Fruit fly (Drosophila melanogaster) whole organism, embryonic: ENCODE results near the gene CG17777.

ENCODE experiments used
- CG10267 ChIP-seq: fragments of 200-800 bp; sonication (Bioruptor generic); optimal IDR thresholded peaks from 2 replicates; lab custom pipeline; 2018; ENCODE audit warnings: missing biosample characterization, mild to moderate bottlenecking, missing genetic modification characterization, moderate library complexity
- CG11085 ChIP-seq: fragments of 200-800 bp; sonication (Bioruptor generic); IDR thresholded peaks from 2 replicates; pipeline ENCODE4 v1.3.6; 2022; ENCODE audit warnings: missing biosample characterization, missing genetic modification characterization
- CG11247 ChIP-seq: fragments of 200-800 bp; sonication (Bioruptor generic); IDR thresholded peaks from 2 replicates; pipeline ENCODE4 v1.3.6; 2022; ENCODE audit warnings: missing biosample characterization, missing genetic modification characterization
- CG12769 ChIP-seq: fragments of 200-800 bp; sonication (Bioruptor generic); optimal IDR thresholded peaks from 2 replicates; lab custom pipeline; 2019; ENCODE audit warnings: missing biosample characterization, mild to moderate bottlenecking, missing genetic modification characterization, moderate library complexity
- CG13123 ChIP-seq: fragments of 200-800 bp; sonication (Bioruptor generic); optimal IDR thresholded peaks from 2 replicates; lab custom pipeline; 2016; ENCODE audit warnings: missing biosample characterization, missing genetic modification characterization
- CG13624 ChIP-seq: fragments of 200-800 bp; sonication (Bioruptor generic); optimal IDR thresholded peaks from 2 replicates; lab custom pipeline; 2016; ENCODE audit warnings: missing biosample characterization, missing genetic modification characterization
- CG17912 ChIP-seq: fragments of 200-800 bp; sonication (Bioruptor generic); optimal IDR thresholded peaks from 2 replicates; lab custom pipeline; 2018; ENCODE audit warnings: missing biosample characterization, mild to moderate bottlenecking, missing genetic modification characterization
- CG2678 ChIP-seq: fragments of 200-800 bp; sonication (Bioruptor generic); optimal IDR thresholded peaks from 3 replicates; lab custom pipeline; 2019; ENCODE audit warnings: missing biosample characterization, mild to moderate bottlenecking, missing genetic modification characterization, moderate library complexity
- CG2889 ChIP-seq: fragments of 200-800 bp; sonication (Bioruptor generic); IDR thresholded peaks from 3 replicates; pipeline ENCODE4 v1.3.6; 2022; ENCODE audit warnings: missing biosample characterization, missing genetic modification characterization
- CG30403 ChIP-seq: fragments of 200-800 bp; sonication (Bioruptor generic); optimal IDR thresholded peaks from 3 replicates; lab custom pipeline; 2016; ENCODE audit warnings: missing biosample characterization, missing genetic modification characterization
- CG32772 ChIP-seq: fragments of 200-800 bp; sonication (Bioruptor generic); IDR thresholded peaks from 2 replicates; pipeline ENCODE4 v1.3.6; 2022; ENCODE audit warnings: missing biosample characterization, missing genetic modification characterization
- CG33213 ChIP-seq: fragments of 200-800 bp; sonication (Bioruptor generic); optimal IDR thresholded peaks from 3 replicates; lab custom pipeline; 2016; ENCODE audit warnings: missing biosample characterization, missing genetic modification characterization
- CG3407 ChIP-seq: fragments of 200-800 bp; sonication (Bioruptor generic); optimal IDR thresholded peaks from 2 replicates; lab custom pipeline; 2018; ENCODE audit warnings: missing biosample characterization, mild to moderate bottlenecking, missing genetic modification characterization
- CG43689 ChIP-seq: fragments of 200-800 bp; sonication (Bioruptor generic); IDR thresholded peaks from 2 replicates; pipeline ENCODE4 v1.3.6; 2022; ENCODE audit warnings: missing biosample characterization, missing genetic modification characterization
- CG4404 ChIP-seq: fragments of 200-800 bp; sonication (Bioruptor generic); IDR thresholded peaks from 2 replicates; pipeline ENCODE4 v1.3.6; 2022; ENCODE audit warnings: missing biosample characterization, missing genetic modification characterization
- CG4730 ChIP-seq: fragments of 200-800 bp; sonication (Bioruptor generic); IDR thresholded peaks from 2 replicates; pipeline ENCODE4 v1.3.6; 2022; ENCODE audit warnings: missing biosample characterization, missing genetic modification characterization
- CG7928 ChIP-seq: fragments of 200-800 bp; sonication (Bioruptor generic); optimal IDR thresholded peaks from 2 replicates; lab custom pipeline; 2017; ENCODE audit warnings: missing biosample characterization, mild to moderate bottlenecking, missing genetic modification characterization
- CrebB ChIP-seq: fragments of 200-800 bp; sonication (Bioruptor generic); optimal IDR thresholded peaks from 3 replicates; lab custom pipeline; 2018; ENCODE audit warnings: missing biosample characterization, mild to moderate bottlenecking, missing genetic modification characterization
- Doc3 ChIP-seq: fragments of 200-800 bp; sonication (Bioruptor generic); IDR thresholded peaks from 3 replicates; pipeline ENCODE4 v1.3.6; 2022; ENCODE audit warnings: missing biosample characterization, missing genetic modification characterization; ENCODE audit not compliant: partially characterized antibody
- Fer2 ChIP-seq: fragments of 200-800 bp; sonication (Bioruptor generic); optimal IDR thresholded peaks from 2 replicates; lab custom pipeline; 2018; ENCODE audit warnings: missing biosample characterization, mild to moderate bottlenecking, missing genetic modification characterization, moderate library complexity
- Hand ChIP-seq: fragments of 200-800 bp; sonication (Bioruptor generic); optimal IDR thresholded peaks from 2 replicates; lab custom pipeline; 2017; ENCODE audit warnings: mild to moderate bottlenecking, missing biosample characterization, missing genetic modification reagents, missing genetic modification characterization
- Hr39 ChIP-seq: fragments of >200 bp; optimal IDR thresholded peaks from 2 replicates; lab custom pipeline; 2017
- Hr51 ChIP-seq, 2 experiments: fragments of 200-800 bp; sonication (Bioruptor generic); optimal IDR thresholded peaks; 2 replicates in 1 of 2; 3 replicates in 1 of 2; lab custom pipeline; 2016 to 2018; ENCODE audit warnings: missing biosample characterization in 2 of 2, missing genetic modification characterization in 2 of 2, mild to moderate bottlenecking in 1 of 2, moderate library complexity in 1 of 2
- MBD-R2 ChIP-seq: fragments of 200-800 bp; sonication (Bioruptor generic); IDR thresholded peaks from 2 replicates; pipeline ENCODE4 v1.3.6; 2022; ENCODE audit warnings: missing biosample characterization, missing genetic modification characterization
- NC2α ChIP-seq: fragments of 200-800 bp; sonication (Bioruptor generic); optimal IDR thresholded peaks from 2 replicates; lab custom pipeline; 2016; ENCODE audit warnings: missing biosample characterization, missing genetic modification characterization
- Neu2 ChIP-seq: fragments of 200-800 bp; sonication (Bioruptor generic); optimal IDR thresholded peaks from 3 replicates; lab custom pipeline; 2016; ENCODE audit warnings: missing biosample characterization, missing genetic modification characterization, borderline replicate concordance
- Nf-YC ChIP-seq: fragments of 200-800 bp; optimal IDR thresholded peaks from 3 replicates; lab custom pipeline; 2019; ENCODE audit warnings: missing biosample characterization, mild to moderate bottlenecking, missing genetic modification characterization, moderate library complexity
- Rx ChIP-seq: fragments of 200-800 bp; sonication (Bioruptor generic); IDR thresholded peaks from 2 replicates; pipeline ENCODE4 v1.3.6; 2022; ENCODE audit warnings: missing biosample characterization, missing genetic modification characterization
- Sin3A ChIP-seq: fragments of >200 bp; optimal IDR thresholded peaks from 2 replicates; lab custom pipeline; 2018
- Six4 ChIP-seq: fragments of 200-800 bp; sonication (Bioruptor generic); optimal IDR thresholded peaks from 2 replicates; lab custom pipeline; 2016; ENCODE audit warnings: missing biosample characterization, missing genetic modification characterization
- Sry-β ChIP-seq: fragments of 200-800 bp; sonication (Bioruptor generic); optimal IDR thresholded peaks from 2 replicates; lab custom pipeline; 2018; ENCODE audit warnings: missing biosample characterization, mild to moderate bottlenecking, missing genetic modification characterization, moderate library complexity
- Tbp ChIP-seq: fragments of >200 bp; optimal IDR thresholded peaks from 2 replicates; lab custom pipeline; 2018; ENCODE audit warnings: missing biosample characterization, missing genetic modification characterization
- abd-A ChIP-seq: fragments of 200-800 bp; sonication (Bioruptor generic); optimal IDR thresholded peaks from 3 replicates; lab custom pipeline; 2019; ENCODE audit warnings: missing biosample characterization, mild to moderate bottlenecking, missing genetic modification characterization, moderate library complexity
- bowl ChIP-seq: fragments of 200-800 bp; sonication (Bioruptor generic); IDR thresholded peaks from 2 replicates; pipeline ENCODE4 v1.3.6; 2022; ENCODE audit warnings: missing biosample characterization, missing genetic modification characterization
- cg ChIP-seq: fragments of 200-800 bp; sonication (Bioruptor generic); optimal IDR thresholded peaks from 3 replicates; lab custom pipeline; 2019; ENCODE audit warnings: missing biosample characterization, mild to moderate bottlenecking, missing genetic modification characterization, moderate library complexity
- grn ChIP-seq: fragments of 200-800 bp; sonication (Bioruptor generic); optimal IDR thresholded peaks from 3 replicates; lab custom pipeline; 2017; ENCODE audit warnings: missing biosample characterization, missing genetic modification characterization
- insv ChIP-seq, 2 experiments: fragments of 200-800 bp; sonication (Bioruptor generic); optimal IDR thresholded peaks; 3 replicates each; lab custom pipeline; 2016 to 2018; ENCODE audit warnings: missing biosample characterization in 2 of 2, missing genetic modification characterization in 2 of 2
- kni ChIP-seq: fragments of 200-800 bp; sonication (Bioruptor generic); optimal IDR thresholded peaks from 3 replicates; lab custom pipeline; 2017; ENCODE audit warnings: mild to moderate bottlenecking, missing biosample characterization, missing genetic modification reagents, missing genetic modification characterization
- mam ChIP-seq: fragments of 200-800 bp; sonication (Bioruptor generic); optimal IDR thresholded peaks from 3 replicates; lab custom pipeline; 2016; ENCODE audit warnings: missing biosample characterization, missing genetic modification characterization
- otp ChIP-seq: fragments of 200-800 bp; sonication (Bioruptor generic); IDR thresholded peaks from 3 replicates; pipeline ENCODE4, ENCODE4 v1.3.6; 2022; ENCODE audit warnings: missing biosample characterization, missing genetic modification characterization
- pum ChIP-seq: fragments of 200-800 bp; sonication (Bioruptor generic); optimal IDR thresholded peaks from 2 replicates; lab custom pipeline; 2016; ENCODE audit warnings: missing biosample characterization, missing genetic modification characterization
- repo ChIP-seq: fragments of 200-800 bp; sonication (Bioruptor generic); optimal IDR thresholded peaks from 2 replicates; lab custom pipeline; 2016; ENCODE audit warnings: missing biosample characterization, missing genetic modification characterization
- ro ChIP-seq: fragments of 200-800 bp; sonication (Bioruptor generic); IDR thresholded peaks from 2 replicates; pipeline ENCODE4 v1.3.6; 2022; ENCODE audit warnings: missing biosample characterization, missing genetic modification characterization
- seq ChIP-seq: fragments of 200-800 bp; sonication (Bioruptor generic); IDR thresholded peaks from 2 replicates; pipeline ENCODE4 v1.3.6; 2022; ENCODE audit warnings: missing biosample characterization, missing genetic modification characterization
- sr ChIP-seq: fragments of 200-800 bp; sonication (Bioruptor generic); IDR thresholded peaks from 3 replicates; pipeline ENCODE4 v1.3.6; 2022; ENCODE audit warnings: missing biosample characterization, missing genetic modification characterization
- tio ChIP-seq: fragments of 200-800 bp; sonication (Bioruptor generic); optimal IDR thresholded peaks from 2 replicates; lab custom pipeline; 2017; ENCODE audit warnings: missing biosample characterization, missing genetic modification characterization, inconsistent platforms
- toy ChIP-seq: fragments of 200-800 bp; sonication (Bioruptor generic); IDR thresholded peaks from 2 replicates; pipeline ENCODE4 v1.3.6; 2022; ENCODE audit warnings: missing biosample characterization, missing genetic modification characterization
- trh ChIP-seq: fragments of 200-800 bp; sonication (Bioruptor generic); optimal IDR thresholded peaks from 2 replicates; lab custom pipeline; 2016; ENCODE audit warnings: missing biosample characterization, missing genetic modification characterization
- vnd ChIP-seq: fragments of 200-800 bp; sonication (Bioruptor generic); IDR thresholded peaks from 3 replicates; pipeline ENCODE4 v1.3.6; 2022; ENCODE audit warnings: missing biosample characterization, missing genetic modification characterization; ENCODE audit not compliant: partially characterized antibody
- yki ChIP-seq: fragments of >200 bp; optimal IDR thresholded peaks from 3 replicates; lab custom pipeline; 2018

Gene CG17777

dm6 chrX:2137587-2138341, 48.9 kb upstream of the CG17777 start (continued):
- TF ChIP-seq abd-A (tag; lab: Kevin White, UChicago) (peak; percentile 76), toy (GFP tag; lab: Robert Waterston, UW) (peak; percentile 98), MBD-R2 (peak; percentile 96), CG11247 (GFP tag; lab: Robert Waterston, UW) (peak; percentile 98), seq (GFP tag; lab: Robert Waterston, UW) (peak; percentile 99), CG10267 (tag; lab: Kevin White, UChicago) (peak; percentile 97), mam (GFP tag; lab: Kevin White, UChicago) (peak; percentile 94), CG4730 (GFP tag; lab: Robert Waterston, UW) (peak; percentile 98), Nf-YC (tag; lab: Kevin White, UChicago) (peak; percentile 92), CG33213 (GFP tag; lab: Kevin White, UChicago) (peak; percentile 89), CG13624 (peak; percentile 69), Sry-β (GFP tag; lab: Kevin White, UChicago) (peak; percentile 63), cg (GFP tag; lab: Kevin White, UChicago) (peak; percentile 65), otp (GFP tag; lab: Robert Waterston, UW) (peak; percentile 97), tio (GFP tag; lab: Kevin White, UChicago) (peak; percentile 99), Hr39 (lab: Kevin White, UChicago) (no peak), CG11085 (GFP tag; lab: Robert Waterston, UW) (peak; percentile 98), Doc3 (no peak), Fer2 (tag; lab: Kevin White, UChicago) (peak; percentile 99), Tbp (GFP tag; lab: Kevin White, UChicago) (no peak), CrebB (tag; lab: Kevin White, UChicago) (peak; percentile 99), Hand (GFP tag; lab: Kevin White, UChicago) (peak; percentile 100), CG4404 (GFP tag; lab: Robert Waterston, UW) (peak; percentile 99), ro (GFP tag; lab: Robert Waterston, UW) (peak; percentile 96), CG2678 (tag; lab: Kevin White, UChicago) (peak; percentile 100), sr (peak; percentile 81; the same call in 2 of the 3 replicates), pum (peak; percentile 89), CG32772 (GFP tag; lab: Robert Waterston, UW) (peak; percentile 98), CG17912 (peak; percentile 97), bowl (GFP tag; lab: Robert Waterston, UW) (peak; percentile 96), Neu2 (GFP tag; lab: Kevin White, UChicago) (peak; percentile 53), vnd (peak; percentile 80), insv (GFP tag; optimal IDR thresholded peaks at IDR 0.05; lab: Kevin White, UChicago) (peak; percentile 60 to 84), CG12769 (tag; lab: Kevin White, UChicago) (peak; percentile 93), Rx (peak; percentile 96), yki (no peak), kni (peak; percentile 94), CG3407 (GFP tag; lab: Kevin White, UChicago) (peak; percentile 98), Sin3A (lab: Kevin White, UChicago) (no peak), grn (GFP tag; lab: Kevin White, UChicago) (peak; percentile 84), CG13123 (GFP tag; lab: Kevin White, UChicago) (peak; percentile 97), trh (GFP tag; lab: Kevin White, UChicago) (peak; percentile 97), CG43689 (GFP tag; lab: Robert Waterston, UW) (peak; percentile 96), CG30403 (GFP tag; lab: Kevin White, UChicago) (peak; percentile 97), repo (GFP tag; lab: Kevin White, UChicago) (peak; percentile 88), NC2α (GFP tag; lab: Kevin White, UChicago) (peak; percentile 87), Six4 (GFP tag; lab: Kevin White, UChicago) (peak; percentile 98), CG7928 (peak; percentile 84), CG2889 (GFP tag; lab: Robert Waterston, UW) (peak; percentile 98), Hr51 (GFP tag; optimal IDR thresholded peaks at IDR 0.05; lab: Kevin White, UChicago) (peak; percentile 95 to 100)
